Fruit fly (Drosophila melanogaster): Measurements from ENCODE around the gene spartin.
A peak's percentile ranks its signal among the peaks of the same experiment; 100 is the strongest.

Gene spartin

dm6 chr3R:4659934-4660353 lies 5.3 kb downstream of the spartin start (continued):
- TF ChIP-seq CHES-1-like (GFP tag; optimal IDR thresholded peaks at IDR 0.05), result peak; percentile 4
- TF ChIP-seq CG33213 (GFP tag; optimal IDR thresholded peaks at IDR 0.05), result no peak
- no peak for TF ChIP-seq Myb (GFP tag; optimal IDR thresholded peaks at IDR 0.05)
- no peak for TF ChIP-seq eve (GFP tag; optimal IDR thresholded peaks at IDR 0.05)
- TF ChIP-seq dpn (GFP tag; optimal IDR thresholded peaks at IDR 0.05), result no peak
- no peak for TF ChIP-seq CG17385 (GFP tag; optimal IDR thresholded peaks at IDR 0.05)
- TF ChIP-seq ewg (GFP tag; optimal IDR thresholded peaks at IDR 0.05), result no peak
- no peak for TF ChIP-seq Sry-δ (GFP tag; optimal IDR thresholded peaks at IDR 0.05)
- no peak for TF ChIP-seq CG7987 (GFP tag; optimal IDR thresholded peaks at IDR 0.05)
- TF ChIP-seq CG18476 (GFP tag; optimal IDR thresholded peaks at IDR 0.05), result no peak
- no peak for TF ChIP-seq nmo (GFP tag; optimal IDR thresholded peaks at IDR 0.05)
- TF ChIP-seq pb (GFP tag; optimal IDR thresholded peaks at IDR 0.05), result no peak
- peak; percentile 37 for TF ChIP-seq Xrp1 (GFP tag; IDR thresholded peaks at IDR 0.05)
- TF ChIP-seq Ssrp (tag; optimal IDR thresholded peaks at IDR 0.05), result no peak
- TF ChIP-seq sima (GFP tag; optimal IDR thresholded peaks at IDR 0.05), result no peak
- no peak for TF ChIP-seq ranshi (GFP tag; IDR thresholded peaks at IDR 0.05)
- TF ChIP-seq gt (GFP tag; IDR thresholded peaks at IDR 0.05), result no peak
- TF ChIP-seq CG10654 (GFP tag; optimal IDR thresholded peaks at IDR 0.05), result no peak
- TF ChIP-seq CG14965 (GFP tag; optimal IDR thresholded peaks at IDR 0.05; ENCODE audit: borderline replicate concordance), result no peak
- TF ChIP-seq HLH54F (GFP tag; optimal IDR thresholded peaks at IDR 0.05), result no peak
- no peak for TF ChIP-seq Dll (GFP tag; IDR thresholded peaks at IDR 0.05; ENCODE audit: partially characterized antibody)
- no peak for TF ChIP-seq CG3847 (GFP tag; IDR thresholded peaks at IDR 0.05)
- TF ChIP-seq exex (tag; optimal IDR thresholded peaks at IDR 0.05), result no peak
- peak; percentile 10; the same call in 1 of the 2 replicates for TF ChIP-seq rib (GFP tag; IDR thresholded peaks at IDR 0.05)
- TF ChIP-seq cwo (GFP tag; optimal IDR thresholded peaks at IDR 0.05), result peak; percentile 31
- TF ChIP-seq CG17359 (tag; optimal IDR thresholded peaks at IDR 0.05), result no peak
- TF ChIP-seq toy (GFP tag; IDR thresholded peaks at IDR 0.05), result no peak
- no peak for TF ChIP-seq Hsf (GFP tag; optimal IDR thresholded peaks at IDR 0.05)
- no peak for TF ChIP-seq NK7.1 (GFP tag; optimal IDR thresholded peaks at IDR 0.05)
- no peak for TF ChIP-seq CG11398 (GFP tag; optimal IDR thresholded peaks at IDR 0.05)
- TF ChIP-seq nom (GFP tag; optimal IDR thresholded peaks at IDR 0.05), result no peak
- no peak for TF ChIP-seq CG4617 (GFP tag; optimal IDR thresholded peaks at IDR 0.05; ENCODE audit: borderline replicate concordance)
- TF ChIP-seq sr (GFP tag; IDR thresholded peaks at IDR 0.05), result no peak
- no peak for TF ChIP-seq D19B (GFP tag; optimal IDR thresholded peaks at IDR 0.05)
- no peak for TF ChIP-seq H15 (GFP tag; IDR thresholded peaks at IDR 0.05)
- TF ChIP-seq B-H1 (GFP tag; IDR thresholded peaks at IDR 0.05), result no peak
- TF ChIP-seq Kr (GFP tag; optimal IDR thresholded peaks at IDR 0.05), result no peak
- TF ChIP-seq Hmx (GFP tag; optimal IDR thresholded peaks at IDR 0.05), result no peak
- no peak for TF ChIP-seq Sox100B (GFP tag; optimal IDR thresholded peaks at IDR 0.05)
- TF ChIP-seq CG9215 (GFP tag; IDR thresholded peaks at IDR 0.05), result no peak
- no peak for TF ChIP-seq CG34224 (GFP tag; IDR thresholded peaks at IDR 0.05; ENCODE audit: partially characterized antibody)
- TF ChIP-seq dan (GFP tag; IDR thresholded peaks at IDR 0.05), result no peak
- TF ChIP-seq seq (GFP tag; IDR thresholded peaks at IDR 0.05), result no peak
- no peak for TF ChIP-seq pho (GFP tag; optimal IDR thresholded peaks at IDR 0.05)
- TF ChIP-seq caup (GFP tag; optimal IDR thresholded peaks at IDR 0.05; ENCODE audit: severe bottlenecking), result no peak
- TF ChIP-seq z (GFP tag; IDR thresholded peaks at IDR 0.05), result no peak
- TF ChIP-seq CG4820 (GFP tag; optimal IDR thresholded peaks at IDR 0.05), result no peak
- TF ChIP-seq pnt (GFP tag; optimal IDR thresholded peaks at IDR 0.05), result no peak
- TF ChIP-seq abd-A (tag; optimal IDR thresholded peaks at IDR 0.05), result no peak
- TF ChIP-seq CG10543 (GFP tag; optimal IDR thresholded peaks at IDR 0.05), result peak; percentile 88
- no peak for TF ChIP-seq CG2202 (tag; optimal IDR thresholded peaks at IDR 0.05)
- TF ChIP-seq Hr3 (GFP tag; optimal IDR thresholded peaks at IDR 0.05), result no peak

Measured in whole organism, embryonic.